Fruit fly (Drosophila melanogaster): ENCODE results near the gene ND-51.
A peak's percentile ranks its signal among the peaks of the same experiment; 100 is the strongest.

The ND-51 gene

dm6 chr2L:6070656-6071231 lies 8.2 kb upstream of the ND-51 start, which contains the start of the genes CG9154 and Kr-h2 (continued):
- TF ChIP-seq CG6683 (GFP tag; optimal IDR thresholded peaks at IDR 0.05) (no peak), NC2β (GFP tag; optimal IDR thresholded peaks at IDR 0.05) (no peak), CG18262 (tag; optimal IDR thresholded peaks at IDR 0.05) (peak; percentile 42), Optix (GFP tag; IDR thresholded peaks at IDR 0.05) (no peak), CG6791 (GFP tag; IDR thresholded peaks at IDR 0.05; ENCODE audit: partially characterized antibody) (peak; percentile 75; the same call in 2 of the 3 replicates), Side (GFP tag; optimal IDR thresholded peaks at IDR 0.05) (no peak), CG3065 (GFP tag; optimal IDR thresholded peaks at IDR 0.05) (no peak), fd64A (GFP tag; optimal IDR thresholded peaks at IDR 0.05) (no peak), repo (GFP tag; optimal IDR thresholded peaks at IDR 0.05) (no peak), prd (optimal IDR thresholded peaks at IDR 0.05) (no peak), prd (GFP tag; IDR thresholded peaks at IDR 0.05) (peak; percentile 44), run (tag; optimal IDR thresholded peaks at IDR 0.05) (no peak), ap (GFP tag; IDR thresholded peaks at IDR 0.05) (no peak), Opbp (GFP tag; IDR thresholded peaks at IDR 0.05; ENCODE audit: partially characterized antibody) (peak; percentile 77), fu2 (GFP tag; optimal IDR thresholded peaks at IDR 0.05) (peak; percentile 4), tll (GFP tag; optimal IDR thresholded peaks at IDR 0.05) (no peak), twi (tag; optimal IDR thresholded peaks at IDR 0.05) (no peak), CG3847 (GFP tag; IDR thresholded peaks at IDR 0.05) (peak; percentile 28; the same call in 1 of the 2 replicates), Dbx (GFP tag; IDR thresholded peaks at IDR 0.05) (no peak), CG4854 (GFP tag; optimal IDR thresholded peaks at IDR 0.05) (no peak), zf30C (GFP tag; optimal IDR thresholded peaks at IDR 0.05) (no peak), jumu (GFP tag; optimal IDR thresholded peaks at IDR 0.05) (no peak), CG6689 (GFP tag; IDR thresholded peaks at IDR 0.05) (no peak), klu (GFP tag; IDR thresholded peaks at IDR 0.05) (no peak), hbn (GFP tag; IDR thresholded peaks at IDR 0.05; ENCODE audit: partially characterized antibody) (peak; percentile 33; the same call in 1 of the 2 replicates), sd (tag; optimal IDR thresholded peaks at IDR 0.05) (peak; percentile 33), dysf (GFP tag; IDR thresholded peaks at IDR 0.05) (peak; percentile 32; the same call in 1 of the 3 replicates), ara (GFP tag; IDR thresholded peaks at IDR 0.05) (no peak), slp2 (GFP tag; optimal IDR thresholded peaks at IDR 0.05) (no peak), CG3163 (GFP tag; optimal IDR thresholded peaks at IDR 0.05) (no peak), Ada2b (GFP tag; IDR thresholded peaks at IDR 0.05) (no peak), gsb-n (tag; optimal IDR thresholded peaks at IDR 0.05) (no peak), ci (GFP tag; IDR thresholded peaks at IDR 0.05) (no peak), D19A (tag; optimal IDR thresholded peaks at IDR 0.05) (no peak), eyg (GFP tag; optimal IDR thresholded peaks at IDR 0.05) (no peak), Meics (GFP tag; optimal IDR thresholded peaks at IDR 0.05) (peak; percentile 32), Doc2 (GFP tag; IDR thresholded peaks at IDR 0.05) (no peak), CG6854 (GFP tag; optimal IDR thresholded peaks at IDR 0.05) (no peak), dpn (GFP tag; optimal IDR thresholded peaks at IDR 0.05) (peak in 1 of 2 experiments; percentile 18), E2f2 (GFP tag; IDR thresholded peaks at IDR 0.05) (peak; percentile 87), CG7928 (GFP tag; optimal IDR thresholded peaks at IDR 0.05) (peak; percentile 75), HmgD (GFP tag; optimal IDR thresholded peaks at IDR 0.05) (no peak), CG17328 (GFP tag; IDR thresholded peaks at IDR 0.05) (no peak), bowl (GFP tag; IDR thresholded peaks at IDR 0.05) (no peak), Lhr (GFP tag; optimal IDR thresholded peaks at IDR 0.05) (peak; percentile 83), CG9932 (GFP tag; IDR thresholded peaks at IDR 0.05) (peak; percentile 60), CG33213 (GFP tag; optimal IDR thresholded peaks at IDR 0.05) (no peak), Hr39 (optimal IDR thresholded peaks at IDR 0.05) (no peak), disco-r (GFP tag; optimal IDR thresholded peaks at IDR 0.05) (no peak), pb (GFP tag; optimal IDR thresholded peaks at IDR 0.05) (no peak), otp (GFP tag; IDR thresholded peaks at IDR 0.05) (no peak), CG17361 (GFP tag; IDR thresholded peaks at IDR 0.05) (peak; percentile 54)
